Worm (Caenorhabditis elegans) whole organism, L2 larva: ENCODE measurements around the gene tbce-1.

Source experiments
- ama-1 ChIP-seq: fragments of 150-350 bp; optimal IDR thresholded peaks from 2 replicates; lab custom pipeline; 2018; ENCODE audit warnings: inconsistent platforms
- fos-1 ChIP-seq: fragments of 150-350 bp; optimal IDR thresholded peaks from 2 replicates; lab custom pipeline; 2014; ENCODE audit warnings: missing biosample characterization, missing genetic modification characterization
- mdl-1 ChIP-seq, 2 experiments: fragments of 150-350 bp in 1 of 2; sonication (generic microtip) in 1 of 2; optimal IDR thresholded peaks; 2 replicates each; lab custom pipeline; 2017; ENCODE audit warnings: missing biosample characterization in 2 of 2, missing genetic modification characterization in 2 of 2
- nhr-11 ChIP-seq: fragments of 150-350 bp; optimal IDR thresholded peaks from 2 replicates; lab custom pipeline; 2014; ENCODE audit warnings: missing biosample characterization, missing genetic modification characterization
- nhr-21 ChIP-seq: fragments of 150-350 bp; optimal IDR thresholded peaks from 2 replicates; lab custom pipeline; 2014; ENCODE audit warnings: missing biosample characterization, missing genetic modification characterization
- nhr-6 ChIP-seq: fragments of 150-350 bp; optimal IDR thresholded peaks from 2 replicates; lab custom pipeline; 2014; ENCODE audit warnings: missing biosample characterization, missing genetic modification characterization
- unc-62 ChIP-seq: fragments of 150-350 bp; optimal IDR thresholded peaks from 2 replicates; lab custom pipeline; 2014; ENCODE audit warnings: missing biosample characterization, missing genetic modification reagents, missing genetic modification characterization
- zag-1 ChIP-seq: fragments of 150-350 bp; optimal IDR thresholded peaks from 2 replicates; lab custom pipeline; 2014; ENCODE audit warnings: missing biosample characterization, missing genetic modification characterization
- ztf-1 ChIP-seq: fragments of 200-800 bp; sonication (Bioruptor generic); conservative IDR thresholded peaks from 2 replicates; pipeline ENCODE4 v1.3.6; 2022; ENCODE audit warnings: missing genetic modification characterization, missing compliant biosample characterization
- ztf-11 ChIP-seq: sonication (generic microtip); optimal IDR thresholded peaks from 2 replicates; lab custom pipeline; 2017; ENCODE audit warnings: missing biosample characterization, missing genetic modification characterization

DNA sequence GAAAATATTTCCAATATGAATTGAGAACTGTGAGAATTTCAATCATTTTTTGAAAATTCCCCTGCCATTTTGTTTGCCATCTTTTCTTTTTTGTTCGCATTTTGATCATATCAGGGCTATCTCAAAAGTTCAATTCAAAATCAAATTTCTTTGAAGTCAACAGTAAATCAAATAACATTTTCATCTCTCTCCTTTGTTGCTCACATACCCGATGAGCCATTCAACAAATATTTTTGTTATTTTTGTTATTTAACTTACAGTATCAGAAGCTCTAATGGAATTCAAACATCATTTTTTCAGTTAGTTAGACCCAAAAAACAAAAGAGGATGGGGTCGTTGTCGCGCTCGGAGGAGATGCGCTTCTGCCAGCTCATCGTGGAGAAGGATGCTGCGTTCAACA is 9.2 kb downstream of the tbce-1 start, which contains the start of gene vha-5:
- TF ChIP-seq nhr-21 (tag; lab: Kevin White, UChicago) (no peak), ztf-1 (no peak), mdl-1 (tag; optimal IDR thresholded peaks at IDR 0.05; lab: Kevin White, UChicago) (no peak), ztf-11 (no peak), ama-1 (lab: Kevin White, UChicago) (no peak), zag-1 (no peak), nhr-6 (tag; lab: Kevin White, UChicago) (no peak), unc-62 (no peak), nhr-11 (tag; lab: Kevin White, UChicago) (no peak), fos-1 (no peak)
